Fruit fly (Drosophila melanogaster) whole organism, wandering third instar larva: ENCODE results near the gene CG5079.

ENCODE experiments used
- Abd-B ChIP-seq: fragments of >200 bp; optimal IDR thresholded peaks from 2 replicates; lab custom pipeline; 2017; ENCODE audit warnings: missing biosample characterization, missing genetic modification characterization
- CG32264 ChIP-seq: fragments of 200-800 bp; sonication (Bioruptor generic); optimal IDR thresholded peaks from 2 replicates; lab custom pipeline; 2016; ENCODE audit warnings: missing biosample characterization, missing genetic modification characterization
- Dfd ChIP-seq: fragments of >200 bp; optimal IDR thresholded peaks from 2 replicates; lab custom pipeline; 2017; ENCODE audit warnings: missing biosample characterization, missing genetic modification characterization
- Dif ChIP-seq: fragments of 200-275, 200-300 bp; sonication (Bioruptor generic); optimal IDR thresholded peaks from 2 replicates; lab custom pipeline; 2018; ENCODE audit warnings: missing biosample characterization, missing genetic modification characterization; ENCODE audit not compliant: partially characterized antibody
- HLH106 ChIP-seq: fragments of 200-800 bp; optimal IDR thresholded peaks from 3 replicates; lab custom pipeline; 2019; ENCODE audit warnings: missing biosample characterization, mild to moderate bottlenecking, missing genetic modification characterization, moderate library complexity
- Hr78 ChIP-seq: fragments of >200 bp; optimal IDR thresholded peaks from 2 replicates; lab custom pipeline; 2017; ENCODE audit warnings: missing biosample characterization, missing genetic modification characterization
- Jra ChIP-seq: sonication (Bioruptor generic); optimal IDR thresholded peaks from 2 replicates; lab custom pipeline; 2016; ENCODE audit warnings: missing biosample characterization, missing genetic modification characterization
- Mio ChIP-seq: sonication (Bioruptor generic); optimal IDR thresholded peaks from 2 replicates; lab custom pipeline; 2016; ENCODE audit warnings: missing biosample characterization, missing genetic modification characterization
- N ChIP-seq: fragments of >200 bp; optimal IDR thresholded peaks from 2 replicates; lab custom pipeline; 2018; ENCODE audit warnings: missing biosample characterization, missing external identifiers, missing genetic modification characterization
- OdsH ChIP-seq: fragments of 200-800 bp; sonication (Bioruptor generic); optimal IDR thresholded peaks from 2 replicates; lab custom pipeline; 2016; ENCODE audit warnings: missing biosample characterization, mild to moderate bottlenecking, missing genetic modification characterization
- Rel ChIP-seq, 2 experiments: fragments of 200-800 bp; sonication (Bioruptor generic) in 1 of 2; optimal IDR thresholded peaks; 2 replicates in 1 of 2; 3 replicates in 1 of 2; lab custom pipeline; 2016 to 2019; ENCODE audit warnings: mild to moderate bottlenecking in 2 of 2, missing biosample characterization in 2 of 2, missing genetic modification characterization in 2 of 2, moderate library complexity in 1 of 2
- Sp1 ChIP-seq: fragments of 200-800 bp; sonication (Bioruptor generic); optimal IDR thresholded peaks from 3 replicates; lab custom pipeline; 2019; ENCODE audit warnings: missing biosample characterization, mild to moderate bottlenecking, missing genetic modification characterization, moderate library complexity
- Vsx2 ChIP-seq: fragments of 200-300, 225-300 bp; sonication (Bioruptor generic); optimal IDR thresholded peaks from 2 replicates; lab custom pipeline; 2018; ENCODE audit warnings: missing biosample characterization, missing genetic modification characterization; ENCODE audit not compliant: partially characterized antibody
- br ChIP-seq: fragments of 200-800 bp; sonication (Bioruptor generic); optimal IDR thresholded peaks from 2 replicates; lab custom pipeline; 2016; ENCODE audit warnings: missing biosample characterization, missing genetic modification characterization
- brk ChIP-seq: fragments of 200-800 bp; sonication (Bioruptor generic); optimal IDR thresholded peaks from 2 replicates; lab custom pipeline; 2016; ENCODE audit warnings: missing biosample characterization, mild to moderate bottlenecking, missing genetic modification characterization
- dl ChIP-seq, 2 experiments: fragments of 175-275, 200-275 bp in 1 of 2; fragments of 200-275 bp in 1 of 2; sonication (Bioruptor generic); optimal IDR thresholded peaks; lab custom pipeline; 2018; ENCODE audit warnings: mild to moderate bottlenecking in 2 of 2, missing biosample characterization in 2 of 2, missing genetic modification characterization in 2 of 2, moderate library complexity in 2 of 2; ENCODE audit not compliant: partially characterized antibody in 2 of 2, insufficient read depth in 1 of 2
- dmrt93B ChIP-seq: fragments of 200-800 bp; sonication (Bioruptor generic); optimal IDR thresholded peaks from 2 replicates; lab custom pipeline; 2018; ENCODE audit warnings: missing biosample characterization, mild to moderate bottlenecking, missing genetic modification characterization
- dsf ChIP-seq: sonication (Bioruptor generic); optimal IDR thresholded peaks from 2 replicates; lab custom pipeline; 2016; ENCODE audit warnings: missing biosample characterization, missing genetic modification characterization, borderline replicate concordance
- foxo ChIP-seq, 2 experiments: fragments of 200-800 bp; sonication (Bioruptor generic); optimal IDR thresholded peaks; 2 replicates in 1 of 2; 3 replicates in 1 of 2; lab custom pipeline; 2016 to 2017; ENCODE audit warnings: missing biosample characterization in 2 of 2, missing genetic modification characterization in 2 of 2
- fru ChIP-seq: fragments of 200-800 bp; sonication (Bioruptor generic); optimal IDR thresholded peaks from 3 replicates; lab custom pipeline; 2016; ENCODE audit warnings: missing biosample characterization, mild to moderate bottlenecking, missing genetic modification characterization
- h ChIP-seq: fragments of 200-800 bp; sonication (Bioruptor generic); optimal IDR thresholded peaks from 3 replicates; lab custom pipeline; 2016; ENCODE audit warnings: missing biosample characterization, mild to moderate bottlenecking, missing genetic modification characterization
- jim ChIP-seq: fragments of 175-275, 200-325 bp; sonication (Bioruptor generic); optimal IDR thresholded peaks from 2 replicates; lab custom pipeline; 2016; ENCODE audit warnings: missing biosample characterization, mild to moderate bottlenecking, missing genetic modification characterization
- lola ChIP-seq: fragments of >200 bp; optimal IDR thresholded peaks from 2 replicates; lab custom pipeline; 2017; ENCODE audit warnings: missing biosample characterization, missing genetic modification characterization
- psq ChIP-seq: fragments of 200-800 bp; sonication (Bioruptor generic); optimal IDR thresholded peaks from 3 replicates; lab custom pipeline; 2017; ENCODE audit warnings: missing biosample characterization, mild to moderate bottlenecking, missing genetic modification characterization, moderate library complexity
- rgr ChIP-seq: fragments of 200-800 bp; sonication (Bioruptor generic); optimal IDR thresholded peaks from 3 replicates; lab custom pipeline; 2016; ENCODE audit warnings: missing biosample characterization, mild to moderate bottlenecking, missing genetic modification characterization
- sage ChIP-seq: fragments of 200-800 bp; sonication (Bioruptor generic); optimal IDR thresholded peaks from 2 replicates; lab custom pipeline; 2016; ENCODE audit warnings: missing biosample characterization, mild to moderate bottlenecking, missing genetic modification characterization
- usp ChIP-seq: fragments of >200 bp; optimal IDR thresholded peaks from 2 replicates; lab custom pipeline; 2017; ENCODE audit warnings: missing biosample characterization, missing genetic modification characterization
- woc ChIP-seq: sonication (Bioruptor generic); optimal IDR thresholded peaks from 2 replicates; lab custom pipeline; 2016; ENCODE audit warnings: missing biosample characterization, mild to moderate bottlenecking, missing genetic modification characterization

Gene CG5079

DNA sequence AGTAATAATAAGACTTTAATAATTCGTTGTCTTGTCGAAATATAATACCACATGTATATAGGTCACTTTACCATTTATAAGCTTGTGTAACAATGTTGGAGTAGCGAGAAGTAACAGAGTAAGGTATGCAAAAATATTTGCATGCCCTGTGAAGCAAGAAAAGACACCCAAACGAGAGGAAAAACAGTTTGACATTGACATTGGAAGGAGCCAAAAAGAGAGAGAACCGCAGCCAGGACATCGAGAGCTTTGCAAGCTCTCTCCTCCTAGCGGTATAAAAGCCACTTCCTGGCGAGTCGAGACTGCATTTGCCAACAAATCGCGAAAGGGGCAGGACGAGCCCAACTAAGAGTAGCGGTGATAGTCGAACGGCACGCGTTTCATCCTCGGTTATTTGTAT is at the start of gene CG5079:
CG5079 (plus strand) TSS at position 301 of the 400 bp plus-strand sequence.
- TF ChIP-seq woc (GFP tag; lab: Kevin White, UChicago) (no peak), h (no peak), foxo (GFP tag; optimal IDR thresholded peaks at IDR 0.05; lab: Kevin White, UChicago) (no peak), dmrt93B (GFP tag; lab: Kevin White, UChicago) (no peak), brk (GFP tag; lab: Kevin White, UChicago) (no peak), Mio (no peak), Dif (GFP tag; lab: Kevin White, UChicago) (no peak), lola (GFP tag; lab: Kevin White, UChicago) (no peak), Hr78 (GFP tag; lab: Kevin White, UChicago) (no peak), dsf (GFP tag; lab: Kevin White, UChicago) (no peak), usp (GFP tag; lab: Kevin White, UChicago) (no peak), Jra (GFP tag; lab: Kevin White, UChicago) (no peak), br (GFP tag; lab: Kevin White, UChicago) (no peak), sage (GFP tag; lab: Kevin White, UChicago) (no peak), Dfd (GFP tag; lab: Kevin White, UChicago) (no peak), Sp1 (GFP tag; lab: Kevin White, UChicago) (no peak), psq (no peak), Vsx2 (no peak)
- TF ChIP-seq, all 38 proteins: peak for 0

DNA sequence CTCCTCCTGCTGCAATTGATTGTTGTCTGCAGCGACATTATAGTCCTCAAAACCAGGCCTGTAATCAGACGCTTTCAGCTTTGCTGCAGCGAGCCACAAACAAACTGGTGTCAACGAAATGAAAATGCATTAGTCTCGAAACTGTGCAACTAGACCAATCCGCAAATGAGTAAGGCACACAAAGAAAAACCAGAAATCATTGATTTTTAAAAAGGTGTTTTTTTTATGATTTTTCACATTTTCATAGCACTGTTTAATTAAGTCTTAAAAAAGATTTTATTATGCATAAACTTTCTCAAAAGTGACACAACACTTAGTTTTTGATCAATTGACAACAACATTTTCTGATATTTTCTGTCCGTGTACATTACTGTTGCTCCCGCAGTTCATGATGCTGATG is 30.4 kb upstream of the CG5079 start, which contains the start of gene CG4582:
CG4582 (minus strand) TSS at position 101 of the 400 bp plus-strand sequence.
- TF ChIP-seq woc (GFP tag; lab: Kevin White, UChicago), result no peak
- TF ChIP-seq Mio, result no peak
- no peak for TF ChIP-seq usp (GFP tag; lab: Kevin White, UChicago)
- TF ChIP-seq CG32264 (GFP tag; lab: Kevin White, UChicago), result no peak
- no peak for TF ChIP-seq h
- TF ChIP-seq Sp1 (GFP tag; lab: Kevin White, UChicago), result no peak
- TF ChIP-seq lola (GFP tag; lab: Kevin White, UChicago), result no peak
- no peak for TF ChIP-seq rgr (GFP tag; lab: Kevin White, UChicago)

DNA sequence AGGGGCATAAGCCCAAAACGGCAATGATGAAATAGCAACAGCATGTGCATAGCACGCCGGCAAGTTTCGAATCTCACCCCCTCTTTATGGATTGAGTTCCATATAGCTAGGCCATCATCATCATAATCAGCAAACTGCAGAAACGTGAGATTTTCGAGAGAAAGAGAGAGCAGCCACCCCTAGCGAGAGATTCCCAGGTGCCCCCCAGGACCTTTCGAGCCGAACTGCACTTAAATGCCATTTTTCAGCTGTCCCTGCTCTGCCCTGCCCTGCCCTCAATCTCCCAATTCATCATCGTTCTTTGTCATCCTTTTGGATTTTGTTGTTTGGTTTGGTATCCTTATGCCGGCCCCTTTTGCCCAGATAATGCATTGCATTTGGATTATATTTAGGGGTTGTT is 25.8 kb upstream of the CG5079 start:
- TF ChIP-seq OdsH, result no peak
- no peak for TF ChIP-seq Hr78 (GFP tag; lab: Kevin White, UChicago)
- no peak for TF ChIP-seq rgr (GFP tag; lab: Kevin White, UChicago)
- no peak for TF ChIP-seq Vsx2
- no peak for TF ChIP-seq h
- no peak for TF ChIP-seq dsf (GFP tag; lab: Kevin White, UChicago)
- TF ChIP-seq Abd-B, result no peak
- TF ChIP-seq Jra (GFP tag; lab: Kevin White, UChicago), result no peak
- no peak for TF ChIP-seq psq
- TF ChIP-seq woc (GFP tag; lab: Kevin White, UChicago), result no peak
- no peak for TF ChIP-seq Rel (GFP tag; optimal IDR thresholded peaks at IDR 0.05; lab: Kevin White, UChicago)
- TF ChIP-seq Rel (tag; optimal IDR thresholded peaks at IDR 0.05; lab: Kevin White, UChicago), result no peak
- TF ChIP-seq N, result no peak
- TF ChIP-seq CG32264 (GFP tag; lab: Kevin White, UChicago), result no peak
- no peak for TF ChIP-seq dl (GFP tag; optimal IDR thresholded peaks at IDR 0.05; lab: Kevin White, UChicago; ENCODE audit: insufficient read depth in 1 of 2, partially characterized antibody in 2 of 2)
- no peak for TF ChIP-seq Dfd (GFP tag; lab: Kevin White, UChicago)
- no peak for TF ChIP-seq Mio

DNA sequence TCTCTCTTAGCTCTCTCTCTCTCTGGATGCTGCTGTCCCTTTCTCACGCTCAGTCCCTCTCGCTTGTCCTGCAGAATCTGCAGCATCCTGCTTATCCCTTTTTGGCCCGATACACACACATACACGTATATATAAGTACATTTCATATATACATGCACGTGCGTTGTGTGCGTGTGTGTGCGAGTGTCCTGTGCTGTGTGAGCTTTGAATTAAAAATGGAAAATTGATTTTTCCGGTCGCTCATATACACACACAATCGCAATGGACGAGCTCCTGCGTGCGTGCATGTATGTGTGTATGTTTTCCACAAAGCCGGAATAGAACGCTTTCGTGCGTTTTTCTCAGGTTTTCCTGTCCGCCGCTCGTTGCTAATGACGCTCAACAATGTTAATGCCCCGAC is 25.0 kb upstream of the CG5079 start:
- no peak for TF ChIP-seq dmrt93B (GFP tag; lab: Kevin White, UChicago)
- no peak for TF ChIP-seq HLH106 (tag; lab: Kevin White, UChicago)
- no peak for TF ChIP-seq jim
- TF ChIP-seq foxo (GFP tag; optimal IDR thresholded peaks at IDR 0.05; lab: Kevin White, UChicago), result no peak
- TF ChIP-seq Abd-B, result no peak
- no peak for TF ChIP-seq Rel (GFP tag; optimal IDR thresholded peaks at IDR 0.05; lab: Kevin White, UChicago)
- no peak for TF ChIP-seq Rel (tag; optimal IDR thresholded peaks at IDR 0.05; lab: Kevin White, UChicago)
- no peak for TF ChIP-seq Dif (GFP tag; lab: Kevin White, UChicago)

DNA sequence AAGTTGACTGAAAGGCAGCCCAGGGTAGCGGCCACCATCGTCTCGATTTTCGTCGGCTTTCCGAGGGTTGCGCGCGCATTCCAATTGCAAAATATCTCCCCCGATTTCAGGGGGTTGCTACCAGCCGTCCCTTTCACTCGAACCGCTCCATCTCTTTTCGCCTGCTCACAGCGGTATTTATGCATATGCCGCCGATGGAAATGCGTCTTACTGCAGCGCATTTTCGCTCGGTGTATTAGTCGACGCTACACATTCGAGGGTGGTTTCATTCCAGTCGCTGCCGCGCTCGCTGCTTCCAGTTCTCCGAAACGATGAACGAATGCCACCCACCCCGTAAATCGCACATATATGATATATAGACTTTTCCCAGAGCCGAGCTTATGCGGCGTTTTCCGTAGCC is 24.3 kb upstream of the CG5079 start:
- no peak for TF ChIP-seq HLH106 (tag; lab: Kevin White, UChicago)
- no peak for TF ChIP-seq fru (GFP tag; lab: Kevin White, UChicago)
- no peak for TF ChIP-seq dmrt93B (GFP tag; lab: Kevin White, UChicago)
